Fruit fly (Drosophila melanogaster): ENCODE results near the gene Ublcp1.

- TF ChIP-seq rn (GFP tag; IDR thresholded peaks at IDR 0.05) (no peak), CG4496 (GFP tag; IDR thresholded peaks at IDR 0.05) (no peak), CG15710 (tag; optimal IDR thresholded peaks at IDR 0.05) (no peak), CG12605 (GFP tag; IDR thresholded peaks at IDR 0.05) (no peak), D1 (tag; optimal IDR thresholded peaks at IDR 0.05) (no peak), Pif1A (GFP tag; optimal IDR thresholded peaks at IDR 0.05) (no peak), CG8159 (tag; optimal IDR thresholded peaks at IDR 0.05) (no peak), Ets98B (GFP tag; IDR thresholded peaks at IDR 0.05) (no peak)
Measured at dm6 chr3R:23038062-23038461, 23.2 kb upstream of the Ublcp1 start.

Data from whole organism, pupa.